Worm (Caenorhabditis elegans) whole organism, L4 larva: Measurements from ENCODE around the gene R05G6.1.

Experiments
- F10B5.3 ChIP-seq: sonication (generic microtip); optimal IDR thresholded peaks from 2 replicates; lab custom pipeline; 2016; ENCODE audit warnings: mild to moderate bottlenecking, missing genetic modification characterization, missing compliant biosample characterization
- F26F4.8 ChIP-seq: fragments of 200-800 bp; sonication (Bioruptor generic); conservative IDR thresholded peaks from 2 replicates; pipeline ENCODE4 v1.3.6; 2022; ENCODE audit warnings: missing genetic modification characterization, missing compliant biosample characterization
- F37D6.2 ChIP-seq: sonication (generic microtip); optimal IDR thresholded peaks from 2 replicates; lab custom pipeline; 2016; ENCODE audit warnings: mild to moderate bottlenecking, missing genetic modification characterization, missing compliant biosample characterization
- F44E2.7 ChIP-seq: fragments of 200-800 bp; sonication (Bioruptor generic); IDR thresholded peaks from 2 replicates; pipeline ENCODE4 v2.1.2; 2022; ENCODE audit warnings: missing genetic modification characterization, missing compliant biosample characterization
- F49E8.2 ChIP-seq: sonication (generic microtip); optimal IDR thresholded peaks from 2 replicates; lab custom pipeline; 2016; ENCODE audit warnings: missing compliant biosample characterization, mild to moderate bottlenecking, missing genetic modification characterization, borderline replicate concordance
- R02D3.7 ChIP-seq: fragments of 150-350 bp; sonication (generic microtip); optimal IDR thresholded peaks from 3 replicates; lab custom pipeline; 2014; ENCODE audit warnings: missing biosample characterization, missing genetic modification characterization
- T20F7.1 ChIP-seq: fragments of 200-800 bp; sonication (Bioruptor generic); optimal IDR thresholded peaks from 2 replicates; lab custom pipeline; 2018; ENCODE audit warnings: mild to moderate bottlenecking, missing genetic modification characterization, missing compliant biosample characterization
- Y105C5A.15 ChIP-seq: fragments of 200-800 bp; sonication (Bioruptor generic); IDR thresholded peaks from 2 replicates; pipeline ENCODE4 v1.3.6; 2022; ENCODE audit warnings: missing genetic modification characterization, missing compliant biosample characterization
- ZK337.2 ChIP-seq: fragments of 200-800 bp; sonication (Bioruptor generic); IDR thresholded peaks from 2 replicates; pipeline ENCODE4 v1.3.6; 2022; ENCODE audit warnings: missing genetic modification reagents, missing genetic modification characterization, missing compliant biosample characterization
- ZK546.5 ChIP-seq, 2 experiments: sonication (generic microtip); optimal IDR thresholded peaks; 2 replicates each; lab custom pipeline; 2017; ENCODE audit warnings: missing biosample characterization in 2 of 2, missing genetic modification characterization in 2 of 2
- aha-1 ChIP-seq: fragments of 150-350 bp; peaks from one replicate; lab custom pipeline; 2014; ENCODE audit warnings: missing biosample characterization, missing genetic modification characterization
- aly-2 ChIP-seq: sonication (generic microtip); optimal IDR thresholded peaks from 2 replicates; lab custom pipeline; 2018; ENCODE audit warnings: missing biosample characterization, missing genetic modification characterization
- ama-1 ChIP-seq: fragments of 150-350 bp; optimal IDR thresholded peaks from 2 replicates; lab custom pipeline; 2014; ENCODE audit warnings: inconsistent platforms, mixed read lengths
- arid-1 ChIP-seq: fragments of 200-800 bp; sonication (Bioruptor generic); conservative IDR thresholded peaks from 2 replicates; pipeline ENCODE4 v1.3.6; 2022; ENCODE audit warnings: missing genetic modification reagents, missing genetic modification characterization, missing compliant biosample characterization
- attf-4 ChIP-seq: sonication (generic microtip); optimal IDR thresholded peaks from 3 replicates; lab custom pipeline; 2017; ENCODE audit warnings: missing biosample characterization, missing genetic modification characterization
- ceh-44 ChIP-seq: fragments of 200-800 bp; sonication (Bioruptor generic); IDR thresholded peaks from 2 replicates; pipeline ENCODE4 v1.3.6; 2022; ENCODE audit warnings: missing genetic modification reagents, missing genetic modification characterization, missing compliant biosample characterization
- ceh-82 ChIP-seq: sonication (generic microtip); optimal IDR thresholded peaks from 2 replicates; lab custom pipeline; 2017; ENCODE audit warnings: missing biosample characterization, missing genetic modification characterization
- ctbp-1 ChIP-seq: fragments of 200-800 bp; sonication (Bioruptor generic); IDR thresholded peaks from 2 replicates; pipeline ENCODE4 v1.3.6; 2022; ENCODE audit warnings: missing genetic modification reagents, missing genetic modification characterization, missing compliant biosample characterization
- daf-12 ChIP-seq: fragments of 150-350 bp; optimal IDR thresholded peaks from 2 replicates; lab custom pipeline; 2014; ENCODE audit warnings: missing biosample characterization, missing genetic modification reagents, missing genetic modification characterization
- daf-19 ChIP-seq: fragments of 200-800 bp; sonication (Bioruptor generic); conservative IDR thresholded peaks from 2 replicates; pipeline ENCODE4 v1.3.6; 2022; ENCODE audit warnings: missing genetic modification characterization, missing compliant biosample characterization
- dmd-9 ChIP-seq: fragments of 200-800 bp; sonication (Bioruptor generic); IDR thresholded peaks from 2 replicates; pipeline ENCODE4 v1.3.6; 2022; ENCODE audit warnings: missing genetic modification reagents, missing genetic modification characterization, missing compliant biosample characterization
- dpl-1 ChIP-seq: fragments of 150-350 bp; optimal IDR thresholded peaks from 2 replicates; lab custom pipeline; 2014; ENCODE audit warnings: missing biosample characterization, missing genetic modification reagents, missing genetic modification characterization
- egl-27 ChIP-seq: sonication (generic microtip); optimal IDR thresholded peaks from 3 replicates; lab custom pipeline; 2017; ENCODE audit warnings: missing biosample characterization, missing genetic modification reagents, missing genetic modification characterization
- fos-1 ChIP-seq: fragments of 150-350 bp; optimal IDR thresholded peaks from 2 replicates; lab custom pipeline; 2014; ENCODE audit warnings: missing biosample characterization, missing genetic modification characterization
- hlh-30 ChIP-seq: sonication (generic microtip); optimal IDR thresholded peaks from 2 replicates; lab custom pipeline; 2017; ENCODE audit warnings: antibody characterized with exemption, mild to moderate bottlenecking, missing genetic modification characterization, missing compliant biosample characterization; ENCODE audit not compliant: insufficient read depth
- hmg-1.1 ChIP-seq: fragments of 200-800 bp; sonication (Bioruptor generic); IDR thresholded peaks from 2 replicates; pipeline ENCODE4 v1.3.6; 2022; ENCODE audit warnings: missing genetic modification reagents, missing genetic modification characterization, missing compliant biosample characterization
- lin-1 ChIP-seq: fragments of 200-800 bp; sonication (Bioruptor generic); IDR thresholded peaks from 2 replicates; pipeline ENCODE4 v1.3.6; 2022; ENCODE audit warnings: missing genetic modification reagents, missing genetic modification characterization, missing compliant biosample characterization
- lir-3 ChIP-seq: sonication (generic microtip); optimal IDR thresholded peaks from 2 replicates; lab custom pipeline; 2016; ENCODE audit warnings: mild to moderate bottlenecking, missing genetic modification characterization, missing compliant biosample characterization
- lsy-2 ChIP-seq, 2 experiments: fragments of 150-350 bp in 1 of 2; sonication (generic microtip) in 1 of 2; optimal IDR thresholded peaks; 2 replicates each; lab custom pipeline; 2014 to 2017; ENCODE audit warnings: missing biosample characterization in 2 of 2, missing genetic modification characterization in 2 of 2
- madf-5 ChIP-seq, 2 experiments: fragments of 200-800 bp; sonication (Bioruptor generic); IDR thresholded peaks; 2 replicates each; pipeline ENCODE4 v1.3.6; 2022; ENCODE audit warnings: missing compliant biosample characterization in 2 of 2, missing genetic modification characterization in 2 of 2
- madf-9 ChIP-seq: fragments of 200-800 bp; sonication (Bioruptor generic); conservative IDR thresholded peaks from 2 replicates; pipeline ENCODE4 v1.3.6; 2022; ENCODE audit warnings: missing genetic modification reagents, missing genetic modification characterization, missing compliant biosample characterization
- mdl-1 ChIP-seq, 2 experiments: fragments of 150-350 bp in 1 of 2; sonication (generic microtip) in 1 of 2; optimal IDR thresholded peaks; 2 replicates each; lab custom pipeline; 2014 to 2017; ENCODE audit warnings: missing biosample characterization in 2 of 2, missing genetic modification characterization in 2 of 2
- mdt-29 ChIP-seq: fragments of 200-800 bp; sonication (Bioruptor generic); IDR thresholded peaks from 2 replicates; pipeline ENCODE4 v1.3.6; 2022; ENCODE audit warnings: missing genetic modification reagents, missing genetic modification characterization, missing compliant biosample characterization
- mep-1 ChIP-seq: fragments of 150-350 bp; sonication (generic microtip); optimal IDR thresholded peaks from 3 replicates; lab custom pipeline; 2014; ENCODE audit warnings: missing biosample characterization, missing genetic modification characterization
- nhr-237 ChIP-seq: sonication (generic microtip); optimal IDR thresholded peaks from 2 replicates; lab custom pipeline; 2017; ENCODE audit warnings: missing biosample characterization, missing genetic modification characterization
- nhr-25 ChIP-seq: sonication (generic microtip); optimal IDR thresholded peaks from 2 replicates; lab custom pipeline; 2017; ENCODE audit warnings: missing genetic modification characterization, mild to moderate bottlenecking, missing compliant biosample characterization, antibody characterized with exemption, moderate library complexity, borderline replicate concordance; ENCODE audit not compliant: insufficient read depth
- nhr-6 ChIP-seq: fragments of 150-350 bp; optimal IDR thresholded peaks from 2 replicates; lab custom pipeline; 2014; ENCODE audit warnings: missing biosample characterization, missing genetic modification characterization
- nhr-76 ChIP-seq: fragments of 150-350 bp; optimal IDR thresholded peaks from 2 replicates; lab custom pipeline; 2014; ENCODE audit warnings: missing biosample characterization, missing genetic modification characterization
- nhr-77 ChIP-seq: fragments of 150-350 bp; optimal IDR thresholded peaks from 2 replicates; lab custom pipeline; 2014; ENCODE audit warnings: missing biosample characterization, missing genetic modification characterization
- php-3 ChIP-seq: fragments of 200-800 bp; sonication (Bioruptor generic); IDR thresholded peaks from 2 replicates; pipeline ENCODE4 v1.3.6; 2022; ENCODE audit warnings: missing genetic modification reagents, missing genetic modification characterization, missing compliant biosample characterization
- rbr-2 ChIP-seq: sonication (generic microtip); optimal IDR thresholded peaks from 2 replicates; lab custom pipeline; 2016; ENCODE audit warnings: missing genotype, missing genetic modification characterization, missing compliant biosample characterization
- saeg-2 ChIP-seq: fragments of 200-800 bp; sonication (Bioruptor generic); IDR thresholded peaks from 2 replicates; pipeline ENCODE4 v1.3.6; 2022; ENCODE audit warnings: missing genetic modification reagents, missing genetic modification characterization, missing compliant biosample characterization
- sdz-12 ChIP-seq: fragments of 200-800 bp; sonication (Bioruptor generic); optimal IDR thresholded peaks from 2 replicates; lab custom pipeline; 2018; ENCODE audit warnings: mild to moderate bottlenecking, missing genetic modification characterization, missing compliant biosample characterization
- set-16 ChIP-seq: fragments of 200-800 bp; sonication (Bioruptor generic); IDR thresholded peaks from 2 replicates; pipeline ENCODE4 v1.3.6; 2022; ENCODE audit warnings: missing genetic modification reagents, missing genetic modification characterization, missing compliant biosample characterization
- snpc-1.2 ChIP-seq: fragments of 200-800 bp; sonication (Bioruptor generic); IDR thresholded peaks from 2 replicates; pipeline ENCODE4 v1.3.6; 2022; ENCODE audit warnings: missing genetic modification reagents, missing genetic modification characterization, missing compliant biosample characterization
- spr-3 ChIP-seq: fragments of 200-800 bp; sonication (Bioruptor generic); optimal IDR thresholded peaks from 2 replicates; lab custom pipeline; 2018; ENCODE audit warnings: mild to moderate bottlenecking, missing genetic modification characterization, missing compliant biosample characterization
- unc-130 ChIP-seq: sonication (generic microtip); optimal IDR thresholded peaks from 2 replicates; lab custom pipeline; 2016; ENCODE audit warnings: missing genetic modification reagents, missing genetic modification characterization, missing compliant biosample characterization
- vab-7 ChIP-seq: fragments of 200-800 bp; sonication (Bioruptor generic); IDR thresholded peaks from 2 replicates; pipeline ENCODE4 v1.3.6; 2022; ENCODE audit warnings: missing genetic modification reagents, missing genetic modification characterization, missing compliant biosample characterization
- zag-1 ChIP-seq: fragments of 150-350 bp; optimal IDR thresholded peaks from 2 replicates; lab custom pipeline; 2014; ENCODE audit warnings: missing biosample characterization, missing genetic modification characterization
- zfp-3 ChIP-seq: fragments of 200-800 bp; sonication (Bioruptor generic); conservative IDR thresholded peaks from 2 replicates; pipeline ENCODE4 v1.3.6; 2022; ENCODE audit warnings: missing genetic modification reagents, missing genetic modification characterization, missing compliant biosample characterization
- zip-11 ChIP-seq: fragments of 200-800 bp; sonication (Bioruptor generic); IDR thresholded peaks from 2 replicates; pipeline ENCODE4 v1.3.6; 2022; ENCODE audit warnings: missing genetic modification characterization, missing compliant biosample characterization
- ztf-7 ChIP-seq: fragments of 150-350 bp; optimal IDR thresholded peaks from 2 replicates; lab custom pipeline; 2014; ENCODE audit warnings: missing biosample characterization, missing genetic modification characterization

R05G6.1 gene

ce11 chrIV:7549844-7550243, 17.4 kb downstream of the R05G6.1 start:
- TF ChIP-seq hlh-30 (tag; lab: Kevin White, UChicago) (peak; percentile 61), F10B5.3 (no peak), aly-2 (tag; lab: Kevin White, UChicago) (no peak), unc-130 (no peak), sdz-12 (GFP tag; lab: Kevin White, UChicago) (no peak), zfp-3 (GFP tag; lab: Robert Waterston, UW) (no peak), ceh-44 (no peak), aha-1 (tag; lab: Kevin White, UChicago) (peak; percentile 50), madf-5 (GFP tag; IDR thresholded peaks at IDR 0.05; lab: Robert Waterston, UW) (0 out of 4 replicates have a peak, but pooled peaks of 1 of the 2 experiments have one; percentile 70), F26F4.8 (no peak), spr-3 (no peak), mep-1 (tag; lab: Kevin White, UChicago) (peak; percentile 68), fos-1 (tag; lab: Kevin White, UChicago) (no peak), mdl-1 (tag; optimal IDR thresholded peaks at IDR 0.05; lab: Kevin White, UChicago) (peak in 1 of 2 experiments; percentile 6), mdt-29 (GFP tag; lab: Robert Waterston, UW) (no peak), attf-4 (tag; lab: Kevin White, UChicago) (no peak), php-3 (GFP tag; lab: Robert Waterston, UW) (no peak; the same call in 1 of the 2 replicates), egl-27 (tag; lab: Kevin White, UChicago) (no peak), dpl-1 (GFP tag; lab: Kevin White, UChicago) (no peak), hmg-1.1 (peak; percentile 27; the same call in 1 of the 2 replicates), lir-3 (no peak), arid-1 (GFP tag; lab: Robert Waterston, UW) (no peak), nhr-237 (tag; lab: Kevin White, UChicago) (no peak), T20F7.1 (GFP tag; lab: Kevin White, UChicago) (no peak), zip-11 (GFP tag; lab: Robert Waterston, UW) (no peak), snpc-1.2 (GFP tag; lab: Robert Waterston, UW) (no peak), nhr-77 (tag; lab: Kevin White, UChicago) (peak; percentile 19), ama-1 (lab: Kevin White, UChicago) (no peak), ZK337.2 (GFP tag; lab: Robert Waterston, UW) (no peak), lsy-2 (tag; optimal IDR thresholded peaks at IDR 0.05; lab: Kevin White, UChicago) (peak in 1 of 2 experiments; percentile 48), set-16 (GFP tag; lab: Robert Waterston, UW) (0 out of 2 replicates have a peak, but pooled peaks have one; percentile 17), F49E8.2 (tag; lab: Kevin White, UChicago) (no peak), nhr-6 (tag; lab: Kevin White, UChicago) (no peak), nhr-25 (tag; lab: Kevin White, UChicago) (no peak), saeg-2 (no peak), ctbp-1 (GFP tag; lab: Robert Waterston, UW) (no peak), madf-9 (no peak), daf-12 (no peak), ZK546.5 (tag; optimal IDR thresholded peaks at IDR 0.05; lab: Kevin White, UChicago) (no peak), dmd-9 (no peak), vab-7 (GFP tag; lab: Robert Waterston, UW) (0 out of 2 replicates have a peak, but pooled peaks have one; percentile 23), nhr-76 (tag; lab: Kevin White, UChicago) (no peak), ceh-82 (tag; lab: Kevin White, UChicago) (no peak), ztf-7 (tag; lab: Kevin White, UChicago) (no peak), Y105C5A.15 (GFP tag; lab: Robert Waterston, UW) (no peak), F44E2.7 (GFP tag; lab: Robert Waterston, UW) (no peak), daf-19 (GFP tag; lab: Robert Waterston, UW) (no peak), zag-1 (tag; lab: Kevin White, UChicago) (no peak), rbr-2 (tag; lab: Kevin White, UChicago) (peak; percentile 2), lin-1 (GFP tag; lab: Robert Waterston, UW) (peak; percentile 60), F37D6.2 (tag; lab: Kevin White, UChicago) (no peak), R02D3.7 (tag; lab: Kevin White, UChicago) (no peak)
